Worm (Caenorhabditis elegans) whole organism, L1 larva: ENCODE results near the gene nmr-1.

Experiments
- C04F5.9 ChIP-seq: sonication (generic microtip); optimal IDR thresholded peaks from 2 replicates; lab custom pipeline; 2016; ENCODE audit warnings: missing genetic modification characterization, missing compliant biosample characterization
- C34B4.2 ChIP-seq: sonication (generic microtip); optimal IDR thresholded peaks from 2 replicates; lab custom pipeline; 2017; ENCODE audit warnings: mild to moderate bottlenecking, missing genetic modification characterization, missing compliant biosample characterization
- aha-1 ChIP-seq: fragments of 150-350 bp; optimal IDR thresholded peaks from 2 replicates; lab custom pipeline; 2014; ENCODE audit warnings: missing biosample characterization, missing genetic modification characterization
- ama-1 ChIP-seq: fragments of 150-350 bp; optimal IDR thresholded peaks from 2 replicates; lab custom pipeline; 2014
- ceh-63 ChIP-seq: fragments of 200-800 bp; sonication (Bioruptor generic); optimal IDR thresholded peaks from 2 replicates; lab custom pipeline; 2018; ENCODE audit warnings: mild to moderate bottlenecking, missing genetic modification characterization, missing compliant biosample characterization
- ceh-8 ChIP-seq: fragments of 200-800 bp; sonication (Bioruptor generic); optimal IDR thresholded peaks from 2 replicates; lab custom pipeline; 2018; ENCODE audit warnings: mild to moderate bottlenecking, missing genetic modification characterization, moderate library complexity, missing compliant biosample characterization
- ceh-82 ChIP-seq, 3 experiments: fragments of 150-350 bp in 1 of 3; sonication (generic microtip) in 2 of 3; optimal IDR thresholded peaks; 2 replicates each; lab custom pipeline; 2014 to 2017; ENCODE audit warnings: missing biosample characterization in 3 of 3, missing genetic modification characterization in 3 of 3
- ceh-90 ChIP-seq: sonication (generic microtip); optimal IDR thresholded peaks from 2 replicates; lab custom pipeline; 2016; ENCODE audit warnings: missing genetic modification characterization, missing compliant biosample characterization
- ces-1 ChIP-seq: fragments of 150-350 bp; optimal IDR thresholded peaks from 2 replicates; lab custom pipeline; 2014; ENCODE audit warnings: missing biosample characterization, missing genetic modification reagents, missing genetic modification characterization
- dpl-1 ChIP-seq, 3 experiments: fragments of 150-350 bp in 2 of 3; sonication (generic microtip) in 1 of 3; optimal IDR thresholded peaks; 2 replicates each; lab custom pipeline; 2014 to 2017; ENCODE audit warnings: missing biosample characterization in 3 of 3, missing genetic modification characterization in 3 of 3, missing genetic modification reagents in 3 of 3
- efl-1 ChIP-seq, 4 experiments: fragments of 150-350 bp; optimal IDR thresholded peaks in 3 of 4; peaks in 1 of 4; 1 replicate in 1 of 4; 2 replicates in 3 of 4; lab custom pipeline; 2014; ENCODE audit warnings: missing biosample characterization in 2 of 4, missing genetic modification characterization in 2 of 4, missing genetic modification reagents in 2 of 4
- egl-13 ChIP-seq: sonication (generic microtip); optimal IDR thresholded peaks from 2 replicates; lab custom pipeline; 2016; ENCODE audit warnings: missing genotype, missing genetic modification reagents, missing genetic modification characterization, missing compliant biosample characterization
- egl-27 ChIP-seq, 2 experiments: fragments of 150-350 bp in 1 of 2; sonication (generic microtip); optimal IDR thresholded peaks; 3 replicates each; lab custom pipeline; 2017 to 2018; ENCODE audit warnings: missing biosample characterization in 2 of 2, missing genetic modification characterization in 2 of 2, missing genetic modification reagents in 2 of 2
- elt-3 ChIP-seq, 6 experiments: fragments of 150-350 bp in 1 of 6; sonication (generic microtip); optimal IDR thresholded peaks; 2 replicates each; lab custom pipeline; 2017 to 2018; ENCODE audit warnings: missing biosample characterization in 6 of 6, missing genetic modification characterization in 6 of 6, inconsistent platforms in 1 of 6
- fkh-4 ChIP-seq: sonication (generic microtip); optimal IDR thresholded peaks from 2 replicates; lab custom pipeline; 2016; ENCODE audit warnings: missing compliant biosample characterization, missing genetic modification characterization, borderline replicate concordance
- fkh-8 ChIP-seq: sonication (generic microtip); optimal IDR thresholded peaks from 2 replicates; lab custom pipeline; 2016; ENCODE audit warnings: mild to moderate bottlenecking, missing genetic modification characterization, missing compliant biosample characterization
- fos-1 ChIP-seq: fragments of 150-350 bp; optimal IDR thresholded peaks from 2 replicates; lab custom pipeline; 2014; ENCODE audit warnings: missing biosample characterization, missing genetic modification characterization
- grh-1 ChIP-seq: fragments of 200-800 bp; sonication (Bioruptor generic); IDR thresholded peaks from 2 replicates; pipeline ENCODE4 v1.3.6; 2022; ENCODE audit warnings: missing genetic modification reagents, missing genetic modification characterization, missing compliant biosample characterization
- hlh-17 ChIP-seq: fragments of 200-800 bp; sonication (Bioruptor generic); optimal IDR thresholded peaks from 2 replicates; lab custom pipeline; 2018; ENCODE audit warnings: missing genetic modification characterization, mild to moderate bottlenecking, missing compliant biosample characterization, moderate library complexity, borderline replicate concordance
- irx-1 ChIP-seq: sonication (generic microtip); optimal IDR thresholded peaks from 2 replicates; lab custom pipeline; 2016; ENCODE audit warnings: missing genetic modification characterization, missing compliant biosample characterization
- isw-1 ChIP-seq: fragments of 200-800 bp; sonication (Bioruptor generic); IDR thresholded peaks from 2 replicates; pipeline ENCODE4 v1.3.6; 2022; ENCODE audit warnings: missing genetic modification characterization, missing compliant biosample characterization
- lin-13 ChIP-seq: fragments of 150-350 bp; optimal IDR thresholded peaks from 2 replicates; lab custom pipeline; 2014; ENCODE audit warnings: missing biosample characterization, missing genetic modification reagents, missing genetic modification characterization
- lin-14 ChIP-seq: fragments of 200-800 bp; sonication (Bioruptor generic); optimal IDR thresholded peaks from 2 replicates; lab custom pipeline; 2018; ENCODE audit warnings: mild to moderate bottlenecking, missing genetic modification characterization, moderate library complexity, missing compliant biosample characterization
- lin-15B ChIP-seq: fragments of 150-350 bp; sonication (generic microtip); optimal IDR thresholded peaks from 3 replicates; lab custom pipeline; 2014; ENCODE audit warnings: missing biosample characterization, missing genetic modification characterization
- lin-35 ChIP-seq, 2 experiments: fragments of 150-350 bp; optimal IDR thresholded peaks; 2 replicates each; lab custom pipeline; 2014; ENCODE audit warnings: missing biosample characterization in 2 of 2, missing genetic modification characterization in 2 of 2, missing genetic modification reagents in 2 of 2
- lin-39 ChIP-seq: fragments of 150-350 bp; optimal IDR thresholded peaks from 2 replicates; lab custom pipeline; 2014; ENCODE audit warnings: missing biosample characterization, missing genetic modification reagents, missing genetic modification characterization
- mab-9 ChIP-seq: fragments of 200-800 bp; sonication (Bioruptor generic); IDR thresholded peaks from 2 replicates; pipeline ENCODE4 v1.3.6; 2022; ENCODE audit warnings: missing genetic modification reagents, missing genetic modification characterization, missing compliant biosample characterization
- mdl-1 ChIP-seq, 2 experiments: fragments of 150-350 bp; optimal IDR thresholded peaks; 2 replicates each; lab custom pipeline; 2014 to 2017; ENCODE audit warnings: missing biosample characterization in 2 of 2, missing genetic modification characterization in 2 of 2, inconsistent platforms in 1 of 2
- mef-2 ChIP-seq: fragments of 150-350 bp; optimal IDR thresholded peaks from 2 replicates; lab custom pipeline; 2014; ENCODE audit warnings: missing biosample characterization, missing genetic modification characterization
- mep-1 ChIP-seq: fragments of 150-350 bp; optimal IDR thresholded peaks from 2 replicates; lab custom pipeline; 2014; ENCODE audit warnings: missing biosample characterization, missing genetic modification characterization
- nhr-11 ChIP-seq: fragments of 150-350 bp; optimal IDR thresholded peaks from 2 replicates; lab custom pipeline; 2014; ENCODE audit warnings: missing biosample characterization, missing genetic modification characterization
- nhr-12 ChIP-seq: sonication (generic microtip); optimal IDR thresholded peaks from 2 replicates; lab custom pipeline; 2017; ENCODE audit warnings: missing biosample characterization, missing genetic modification characterization
- nhr-19 ChIP-seq: fragments of 200-800 bp; sonication (Bioruptor generic); conservative IDR thresholded peaks from 2 replicates; pipeline ENCODE4 v1.3.6; 2022; ENCODE audit warnings: missing genetic modification characterization, missing compliant biosample characterization
- nhr-20 ChIP-seq: sonication (generic microtip); optimal IDR thresholded peaks from 2 replicates; lab custom pipeline; 2016; ENCODE audit warnings: mild to moderate bottlenecking, missing genetic modification characterization, missing compliant biosample characterization
- nhr-47 ChIP-seq: sonication (generic microtip); optimal IDR thresholded peaks from 2 replicates; lab custom pipeline; 2016; ENCODE audit warnings: mild to moderate bottlenecking, missing genetic modification characterization, moderate library complexity, missing compliant biosample characterization
- nhr-85 ChIP-seq: sonication (generic microtip); peaks from one replicate; lab custom pipeline; 2016; ENCODE audit warnings: missing genetic modification characterization, inconsistent platforms, missing compliant biosample characterization
- nhr-90 ChIP-seq: sonication (generic microtip); optimal IDR thresholded peaks from 2 replicates; lab custom pipeline; 2016; ENCODE audit warnings: mild to moderate bottlenecking, missing genetic modification characterization, missing compliant biosample characterization; ENCODE audit not compliant: poor library complexity
- pag-3 ChIP-seq: sonication (generic microtip); optimal IDR thresholded peaks from 2 replicates; lab custom pipeline; 2017; ENCODE audit warnings: missing genetic modification characterization, mild to moderate bottlenecking, missing compliant biosample characterization, antibody characterized with exemption, borderline replicate concordance; ENCODE audit not compliant: insufficient read depth
- pax-3 ChIP-seq: fragments of 200-800 bp; sonication (Bioruptor generic); optimal IDR thresholded peaks from 2 replicates; lab custom pipeline; 2018; ENCODE audit warnings: mild to moderate bottlenecking, missing genetic modification characterization, moderate library complexity, missing compliant biosample characterization
- pqm-1 ChIP-seq: sonication (generic microtip); optimal IDR thresholded peaks from 3 replicates; lab custom pipeline; 2017; ENCODE audit warnings: missing biosample characterization, missing genetic modification characterization
- skn-1 ChIP-seq: fragments of 150-350 bp; optimal IDR thresholded peaks from 2 replicates; lab custom pipeline; 2014; ENCODE audit warnings: missing biosample characterization, missing genetic modification characterization
- tbx-2 ChIP-seq: sonication (generic microtip); optimal IDR thresholded peaks from 2 replicates; lab custom pipeline; 2016; ENCODE audit warnings: missing genetic modification characterization, missing compliant biosample characterization
- tlp-1 ChIP-seq: fragments of 150-350 bp; optimal IDR thresholded peaks from 2 replicates; lab custom pipeline; 2014; ENCODE audit warnings: missing biosample characterization, missing genetic modification characterization
- unc-130 ChIP-seq: fragments of 150-350 bp; optimal IDR thresholded peaks from 2 replicates; lab custom pipeline; 2017; ENCODE audit warnings: missing biosample characterization, missing genetic modification characterization, inconsistent platforms
- vab-15 ChIP-seq: sonication (generic microtip); optimal IDR thresholded peaks from 2 replicates; lab custom pipeline; 2017; ENCODE audit warnings: missing genotype, mild to moderate bottlenecking, missing genetic modification characterization, missing compliant biosample characterization
- xbp-1 ChIP-seq: sonication (generic microtip); optimal IDR thresholded peaks from 2 replicates; lab custom pipeline; 2016; ENCODE audit warnings: missing genetic modification characterization, missing compliant biosample characterization
- zag-1 ChIP-seq: fragments of 150-350 bp; optimal IDR thresholded peaks from 2 replicates; lab custom pipeline; 2014; ENCODE audit warnings: missing biosample characterization, missing genetic modification characterization
- zip-4 ChIP-seq: fragments of 200-800 bp; sonication (Bioruptor generic); optimal IDR thresholded peaks from 2 replicates; lab custom pipeline; 2018; ENCODE audit warnings: mild to moderate bottlenecking, missing genetic modification characterization, moderate library complexity, missing compliant biosample characterization
- ztf-11 ChIP-seq, 2 experiments: sonication (generic microtip); optimal IDR thresholded peaks; 2 replicates each; lab custom pipeline; 2016 to 2017; ENCODE audit warnings: missing genetic modification characterization in 2 of 2, missing biosample characterization in 1 of 2, missing compliant biosample characterization in 1 of 2

nmr-1 gene

DNA sequence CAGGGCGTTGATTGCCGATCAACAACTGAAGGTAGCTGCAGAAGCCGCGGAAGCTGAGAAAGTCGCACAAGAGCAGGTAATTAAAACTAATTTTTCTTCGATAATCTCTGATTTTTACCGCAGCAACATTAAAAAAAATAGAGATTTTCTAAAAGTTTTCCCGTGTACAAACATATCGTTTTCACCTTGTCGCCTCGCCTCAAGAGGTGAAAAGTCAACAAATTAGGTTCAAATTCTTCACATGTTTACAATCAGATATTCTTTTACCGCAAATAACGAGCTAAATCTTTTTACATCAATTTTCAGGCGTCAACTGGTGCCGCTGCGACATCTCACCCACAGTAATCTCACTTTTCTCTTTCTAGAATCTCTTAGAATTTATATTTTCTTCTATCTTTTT, 28.5 kb upstream of the nmr-1 start, which contains the start of gene ilcr-2:
Gene ilcr-2, plus strand, starts transcription at position 301 of the 400 bp plus-strand sequence.
- TF ChIP-seq C04F5.9 (no peak), nhr-12 (tag; lab: Kevin White, UChicago) (no peak), ceh-63 (no peak), nhr-85 (tag; lab: Kevin White, UChicago) (no peak), lin-14 (GFP tag; lab: Kevin White, UChicago) (no peak)

DNA sequence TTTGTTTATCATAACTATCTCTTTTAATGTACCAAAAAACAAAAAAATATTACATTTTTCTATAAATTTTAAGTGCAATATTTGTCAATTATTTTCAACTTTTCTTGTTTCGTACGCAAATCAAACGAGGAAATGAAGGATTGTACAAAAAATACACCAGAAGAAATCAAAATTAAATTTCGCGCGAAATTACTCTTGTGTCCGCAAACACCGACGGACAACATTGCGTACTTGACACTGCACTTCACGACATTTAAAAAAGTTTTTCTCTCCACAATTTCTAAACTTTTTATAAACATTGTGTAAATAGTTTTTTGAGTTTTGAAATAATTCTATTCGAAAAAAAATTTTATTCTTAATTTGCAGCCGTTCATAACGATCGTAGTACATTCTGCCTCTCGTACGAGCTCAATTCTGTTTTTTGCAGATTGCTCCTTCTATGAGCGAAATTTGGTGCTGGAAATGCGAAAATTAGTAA, 27.6 kb upstream of the nmr-1 start, which contains the start of gene mrps-16:
Gene mrps-16, plus strand, starts transcription at position 428 of the 478 bp plus-strand sequence.
- TF ChIP-seq lin-39 (peak; percentile 41), mab-9 (GFP tag; lab: Robert Waterston, UW) (peak; percentile 36; the same call in 1 of the 2 replicates), mef-2 (tag; lab: Kevin White, UChicago) (no peak), egl-13 (tag; lab: Kevin White, UChicago) (no peak), hlh-17 (GFP tag; lab: Kevin White, UChicago) (no peak), nhr-20 (peak; percentile 73), ceh-8 (GFP tag; lab: Kevin White, UChicago) (peak; percentile 6), nhr-19 (GFP tag; lab: Robert Waterston, UW) (peak; percentile 78), egl-27 (tag; optimal IDR thresholded peaks at IDR 0.05; lab: Kevin White, UChicago) (no peak), tlp-1 (tag; lab: Kevin White, UChicago) (no peak), ces-1 (GFP tag; lab: Kevin White, UChicago) (no peak), unc-130 (tag; lab: Kevin White, UChicago) (peak; percentile 58), xbp-1 (tag; lab: Kevin White, UChicago) (peak; percentile 67), tbx-2 (tag; lab: Kevin White, UChicago) (peak; percentile 79), isw-1 (GFP tag; lab: Robert Waterston, UW) (peak; percentile 55), grh-1 (GFP tag; lab: Robert Waterston, UW) (peak; percentile 54), lin-14 (GFP tag; lab: Kevin White, UChicago) (peak; percentile 62), fkh-4 (tag; lab: Kevin White, UChicago) (no peak), aha-1 (tag; lab: Kevin White, UChicago) (no peak), ama-1 (lab: Kevin White, UChicago) (peak; percentile 15), mep-1 (peak; percentile 84), mdl-1 (tag; optimal IDR thresholded peaks at IDR 0.05; lab: Kevin White, UChicago) (peak in 1 of 2 experiments; percentile 28), dpl-1 (GFP tag; optimal IDR thresholded peaks at IDR 0.05; lab: Kevin White, UChicago) (peak; percentile 96 to 98 (median 97)), C34B4.2 (no peak), efl-1 (optimal IDR thresholded peaks at IDR 0.05; lab: Kevin White, UChicago) (peak; percentile 94 to 98), efl-1 (GFP tag; optimal IDR thresholded peaks at IDR 0.05 in 1 of 2; lab: Kevin White, UChicago) (peak; percentile 99 to 100), irx-1 (tag; lab: Kevin White, UChicago) (peak; percentile 38), lin-35 (GFP tag; optimal IDR thresholded peaks at IDR 0.05; lab: Kevin White, UChicago) (peak; percentile 97 to 98), pag-3 (tag; lab: Kevin White, UChicago) (no peak), nhr-47 (peak; percentile 81), ceh-90 (tag; lab: Kevin White, UChicago) (no peak), fos-1 (tag; lab: Kevin White, UChicago) (peak; percentile 45), C04F5.9 (peak; percentile 4), nhr-90 (tag; lab: Kevin White, UChicago) (peak; percentile 64), zip-4 (GFP tag; lab: Kevin White, UChicago) (peak; percentile 44), pqm-1 (no peak), lin-13 (GFP tag; lab: Kevin White, UChicago) (peak; percentile 32), ztf-11 (tag; optimal IDR thresholded peaks at IDR 0.05; lab: Kevin White, UChicago) (no peak), fkh-8 (tag; lab: Kevin White, UChicago) (peak; percentile 36), skn-1 (tag; lab: Kevin White, UChicago) (peak; percentile 52), lin-15B (tag; lab: Kevin White, UChicago) (peak; percentile 31), vab-15 (no peak), ceh-82 (tag; optimal IDR thresholded peaks at IDR 0.05; lab: Kevin White, UChicago) (peak; percentile 51 to 73 (median 67)), nhr-11 (tag; lab: Kevin White, UChicago) (no peak), zag-1 (tag; lab: Kevin White, UChicago) (no peak), elt-3 (tag; optimal IDR thresholded peaks at IDR 0.05; lab: Kevin White, UChicago) (peak in 1 of 6 experiments; percentile 72), pax-3 (tag; lab: Kevin White, UChicago) (no peak)
